Fruit fly (Drosophila melanogaster) whole organism, wandering third instar larva: Measurements from ENCODE around the gene srp.

ENCODE experiments used
- Abd-B ChIP-seq: fragments of >200 bp; optimal IDR thresholded peaks from 2 replicates; lab custom pipeline; 2017; ENCODE audit warnings: missing biosample characterization, missing genetic modification characterization
- Hr83 ChIP-seq: fragments of 200-300 bp; sonication (Bioruptor generic); optimal IDR thresholded peaks from 2 replicates; lab custom pipeline; 2016; ENCODE audit warnings: missing biosample characterization, mild to moderate bottlenecking, missing genetic modification characterization, moderate library complexity; ENCODE audit not compliant: poor library complexity, severe bottlenecking
- Myc ChIP-seq: fragments of >200 bp; optimal IDR thresholded peaks from 2 replicates; lab custom pipeline; 2017
- br ChIP-seq: fragments of 200-800 bp; sonication (Bioruptor generic); optimal IDR thresholded peaks from 2 replicates; lab custom pipeline; 2016; ENCODE audit warnings: missing biosample characterization, missing genetic modification characterization
- dmrt93B ChIP-seq: fragments of 200-800 bp; sonication (Bioruptor generic); optimal IDR thresholded peaks from 2 replicates; lab custom pipeline; 2018; ENCODE audit warnings: missing biosample characterization, mild to moderate bottlenecking, missing genetic modification characterization
- ey ChIP-seq: fragments of 200-800 bp; sonication (Bioruptor generic); optimal IDR thresholded peaks from 2 replicates; lab custom pipeline; 2016; ENCODE audit warnings: missing biosample characterization, missing genetic modification characterization
- lola ChIP-seq: fragments of >200 bp; optimal IDR thresholded peaks from 2 replicates; lab custom pipeline; 2017; ENCODE audit warnings: missing biosample characterization, missing genetic modification characterization
- psq ChIP-seq: fragments of 200-800 bp; sonication (Bioruptor generic); optimal IDR thresholded peaks from 3 replicates; lab custom pipeline; 2017; ENCODE audit warnings: missing biosample characterization, mild to moderate bottlenecking, missing genetic modification characterization, moderate library complexity
- rgr ChIP-seq: fragments of 200-800 bp; sonication (Bioruptor generic); optimal IDR thresholded peaks from 3 replicates; lab custom pipeline; 2016; ENCODE audit warnings: missing biosample characterization, mild to moderate bottlenecking, missing genetic modification characterization
- sv ChIP-seq: fragments of 200-800 bp; sonication (Bioruptor generic); optimal IDR thresholded peaks from 3 replicates; lab custom pipeline; 2016; ENCODE audit warnings: missing biosample characterization, missing genetic modification characterization

- TF ChIP-seq dmrt93B (GFP tag; lab: Kevin White, UChicago) (no peak), ey (GFP tag; lab: Kevin White, UChicago) (no peak), lola (GFP tag; lab: Kevin White, UChicago) (no peak), psq (GFP tag; lab: Kevin White, UChicago) (no peak), Abd-B (GFP tag; lab: Kevin White, UChicago) (no peak), Myc (no peak), Hr83 (GFP tag; lab: Kevin White, UChicago) (no peak), br (GFP tag; lab: Kevin White, UChicago) (peak; percentile 38), sv (GFP tag; lab: Kevin White, UChicago) (no peak), rgr (GFP tag; lab: Kevin White, UChicago) (no peak)
Measured at dm6 chr3R:16011698-16012332, 25.9 kb downstream of the srp start.
